Worm (Caenorhabditis elegans) whole organism, L4 larva: ENCODE results near the gene T08G5.1.

Source experiments
- F26F4.8 ChIP-seq: fragments of 200-800 bp; sonication (Bioruptor generic); conservative IDR thresholded peaks from 2 replicates; pipeline ENCODE4 v1.3.6; 2022; ENCODE audit warnings: missing genetic modification characterization, missing compliant biosample characterization
- F49E8.2 ChIP-seq: sonication (generic microtip); optimal IDR thresholded peaks from 2 replicates; lab custom pipeline; 2016; ENCODE audit warnings: missing compliant biosample characterization, mild to moderate bottlenecking, missing genetic modification characterization, borderline replicate concordance
- R02D3.7 ChIP-seq: fragments of 150-350 bp; sonication (generic microtip); optimal IDR thresholded peaks from 3 replicates; lab custom pipeline; 2014; ENCODE audit warnings: missing biosample characterization, missing genetic modification characterization
- Y105C5A.15 ChIP-seq: fragments of 200-800 bp; sonication (Bioruptor generic); IDR thresholded peaks from 2 replicates; pipeline ENCODE4 v1.3.6; 2022; ENCODE audit warnings: missing genetic modification characterization, missing compliant biosample characterization
- ZK546.5 ChIP-seq, 2 experiments: sonication (generic microtip); optimal IDR thresholded peaks; 2 replicates each; lab custom pipeline; 2017; ENCODE audit warnings: missing biosample characterization in 2 of 2, missing genetic modification characterization in 2 of 2
- aha-1 ChIP-seq: fragments of 150-350 bp; peaks from one replicate; lab custom pipeline; 2014; ENCODE audit warnings: missing biosample characterization, missing genetic modification characterization
- arid-1 ChIP-seq: fragments of 200-800 bp; sonication (Bioruptor generic); conservative IDR thresholded peaks from 2 replicates; pipeline ENCODE4 v1.3.6; 2022; ENCODE audit warnings: missing genetic modification reagents, missing genetic modification characterization, missing compliant biosample characterization
- ceh-82 ChIP-seq: sonication (generic microtip); optimal IDR thresholded peaks from 2 replicates; lab custom pipeline; 2017; ENCODE audit warnings: missing biosample characterization, missing genetic modification characterization
- cey-2 ChIP-seq: sonication (generic microtip); optimal IDR thresholded peaks from 3 replicates; lab custom pipeline; 2017; ENCODE audit warnings: missing genetic modification characterization, mild to moderate bottlenecking, missing compliant biosample characterization, antibody characterized with exemption, borderline replicate concordance; ENCODE audit not compliant: insufficient read depth
- ctbp-1 ChIP-seq: fragments of 200-800 bp; sonication (Bioruptor generic); IDR thresholded peaks from 2 replicates; pipeline ENCODE4 v1.3.6; 2022; ENCODE audit warnings: missing genetic modification reagents, missing genetic modification characterization, missing compliant biosample characterization
- daf-12 ChIP-seq: fragments of 150-350 bp; optimal IDR thresholded peaks from 2 replicates; lab custom pipeline; 2014; ENCODE audit warnings: missing biosample characterization, missing genetic modification reagents, missing genetic modification characterization
- daf-16 ChIP-seq, 3 experiments: sonication (generic microtip); optimal IDR thresholded peaks; 2 replicates each; lab custom pipeline; 2016 to 2017; ENCODE audit warnings: missing genetic modification characterization in 3 of 3, missing genetic modification reagents in 3 of 3, mild to moderate bottlenecking in 2 of 3, missing compliant biosample characterization in 2 of 3, missing biosample characterization in 1 of 3, moderate library complexity in 1 of 3
- daf-19 ChIP-seq: fragments of 200-800 bp; sonication (Bioruptor generic); conservative IDR thresholded peaks from 2 replicates; pipeline ENCODE4 v1.3.6; 2022; ENCODE audit warnings: missing genetic modification characterization, missing compliant biosample characterization
- dve-1 ChIP-seq: sonication (generic microtip); optimal IDR thresholded peaks from 2 replicates; lab custom pipeline; 2017; ENCODE audit warnings: antibody characterized with exemption, mild to moderate bottlenecking, missing genetic modification characterization, missing compliant biosample characterization; ENCODE audit not compliant: insufficient read depth
- egl-27 ChIP-seq: sonication (generic microtip); optimal IDR thresholded peaks from 3 replicates; lab custom pipeline; 2017; ENCODE audit warnings: missing biosample characterization, missing genetic modification reagents, missing genetic modification characterization
- egl-43 ChIP-seq: fragments of 200-800 bp; sonication (Bioruptor generic); IDR thresholded peaks from 2 replicates; pipeline ENCODE4 v1.3.6; 2022; ENCODE audit warnings: missing genetic modification reagents, missing genetic modification characterization, missing compliant biosample characterization
- fkh-10 ChIP-seq: fragments of 150-350 bp; optimal IDR thresholded peaks from 2 replicates; lab custom pipeline; 2014; ENCODE audit warnings: missing biosample characterization, missing genetic modification reagents, missing genetic modification characterization
- gei-8 ChIP-seq: fragments of 200-800 bp; sonication (Bioruptor generic); optimal IDR thresholded peaks from 2 replicates; lab custom pipeline; 2018; ENCODE audit warnings: mild to moderate bottlenecking, missing genetic modification characterization, missing compliant biosample characterization
- hif-1 ChIP-seq, 2 experiments: sonication (generic microtip); optimal IDR thresholded peaks; 2 replicates each; lab custom pipeline; 2016 to 2017; ENCODE audit warnings: missing compliant biosample characterization in 2 of 2, missing genetic modification characterization in 2 of 2, missing genetic modification reagents in 2 of 2, missing genotype in 2 of 2, mild to moderate bottlenecking in 1 of 2
- hlh-11 ChIP-seq: fragments of 200-800 bp; sonication (Bioruptor generic); optimal IDR thresholded peaks from 2 replicates; lab custom pipeline; 2018; ENCODE audit warnings: mild to moderate bottlenecking, missing genetic modification characterization, missing compliant biosample characterization
- hlh-30 ChIP-seq: sonication (generic microtip); optimal IDR thresholded peaks from 2 replicates; lab custom pipeline; 2017; ENCODE audit warnings: antibody characterized with exemption, mild to moderate bottlenecking, missing genetic modification characterization, missing compliant biosample characterization; ENCODE audit not compliant: insufficient read depth
- hmg-1.1 ChIP-seq: fragments of 200-800 bp; sonication (Bioruptor generic); IDR thresholded peaks from 2 replicates; pipeline ENCODE4 v1.3.6; 2022; ENCODE audit warnings: missing genetic modification reagents, missing genetic modification characterization, missing compliant biosample characterization
- lim-7 ChIP-seq: fragments of 200-800 bp; sonication (Bioruptor generic); IDR thresholded peaks from 2 replicates; pipeline ENCODE4 v1.3.6; 2022; ENCODE audit warnings: missing genetic modification characterization, missing compliant biosample characterization
- lin-1 ChIP-seq: fragments of 200-800 bp; sonication (Bioruptor generic); IDR thresholded peaks from 2 replicates; pipeline ENCODE4 v1.3.6; 2022; ENCODE audit warnings: missing genetic modification reagents, missing genetic modification characterization, missing compliant biosample characterization
- lin-13 ChIP-seq: fragments of 150-350 bp; optimal IDR thresholded peaks from 2 replicates; lab custom pipeline; 2014; ENCODE audit warnings: missing biosample characterization, missing genetic modification reagents, missing genetic modification characterization
- lin-39 ChIP-seq: fragments of 150-350 bp; optimal IDR thresholded peaks from 2 replicates; lab custom pipeline; 2014; ENCODE audit warnings: missing biosample characterization, missing genetic modification reagents, missing genetic modification characterization
- lir-3 ChIP-seq: sonication (generic microtip); optimal IDR thresholded peaks from 2 replicates; lab custom pipeline; 2016; ENCODE audit warnings: mild to moderate bottlenecking, missing genetic modification characterization, missing compliant biosample characterization
- lsy-2 ChIP-seq, 2 experiments: fragments of 150-350 bp in 1 of 2; sonication (generic microtip) in 1 of 2; optimal IDR thresholded peaks; 2 replicates each; lab custom pipeline; 2014 to 2017; ENCODE audit warnings: missing biosample characterization in 2 of 2, missing genetic modification characterization in 2 of 2
- mdl-1 ChIP-seq, 2 experiments: fragments of 150-350 bp in 1 of 2; sonication (generic microtip) in 1 of 2; optimal IDR thresholded peaks; 2 replicates each; lab custom pipeline; 2014 to 2017; ENCODE audit warnings: missing biosample characterization in 2 of 2, missing genetic modification characterization in 2 of 2
- mdt-29 ChIP-seq: fragments of 200-800 bp; sonication (Bioruptor generic); IDR thresholded peaks from 2 replicates; pipeline ENCODE4 v1.3.6; 2022; ENCODE audit warnings: missing genetic modification reagents, missing genetic modification characterization, missing compliant biosample characterization
- mep-1 ChIP-seq: fragments of 150-350 bp; sonication (generic microtip); optimal IDR thresholded peaks from 3 replicates; lab custom pipeline; 2014; ENCODE audit warnings: missing biosample characterization, missing genetic modification characterization
- mxl-3 ChIP-seq: fragments of 200-800 bp; sonication (Bioruptor generic); optimal IDR thresholded peaks from 2 replicates; lab custom pipeline; 2018; ENCODE audit warnings: mild to moderate bottlenecking, missing genetic modification characterization, missing compliant biosample characterization
- nhr-10 ChIP-seq: fragments of 150-350 bp; optimal IDR thresholded peaks from 2 replicates; lab custom pipeline; 2014; ENCODE audit warnings: missing biosample characterization, missing genetic modification characterization
- nhr-102 ChIP-seq: sonication (generic microtip); optimal IDR thresholded peaks from 2 replicates; lab custom pipeline; 2016; ENCODE audit warnings: mild to moderate bottlenecking, missing genetic modification characterization, moderate library complexity, missing compliant biosample characterization
- nhr-237 ChIP-seq: sonication (generic microtip); optimal IDR thresholded peaks from 2 replicates; lab custom pipeline; 2017; ENCODE audit warnings: missing biosample characterization, missing genetic modification characterization
- nhr-28 ChIP-seq: fragments of 150-350 bp; optimal IDR thresholded peaks from 2 replicates; lab custom pipeline; 2014; ENCODE audit warnings: missing biosample characterization, missing genetic modification characterization
- nhr-41 ChIP-seq: fragments of 200-800 bp; sonication (Bioruptor generic); IDR thresholded peaks from 2 replicates; pipeline ENCODE4 v1.3.6; 2022; ENCODE audit warnings: missing genetic modification reagents, missing genetic modification characterization, missing compliant biosample characterization
- nhr-42 ChIP-seq: fragments of 200-800 bp; sonication (Bioruptor generic); IDR thresholded peaks from 2 replicates; pipeline ENCODE4 v1.3.6; 2022; ENCODE audit warnings: missing genetic modification characterization, missing compliant biosample characterization
- nhr-6 ChIP-seq: fragments of 150-350 bp; optimal IDR thresholded peaks from 2 replicates; lab custom pipeline; 2014; ENCODE audit warnings: missing biosample characterization, missing genetic modification characterization
- php-3 ChIP-seq: fragments of 200-800 bp; sonication (Bioruptor generic); IDR thresholded peaks from 2 replicates; pipeline ENCODE4 v1.3.6; 2022; ENCODE audit warnings: missing genetic modification reagents, missing genetic modification characterization, missing compliant biosample characterization
- pqm-1 ChIP-seq: sonication (generic microtip); optimal IDR thresholded peaks from 2 replicates; lab custom pipeline; 2017; ENCODE audit warnings: missing biosample characterization, missing genetic modification characterization
- snpc-1.2 ChIP-seq: fragments of 200-800 bp; sonication (Bioruptor generic); IDR thresholded peaks from 2 replicates; pipeline ENCODE4 v1.3.6; 2022; ENCODE audit warnings: missing genetic modification reagents, missing genetic modification characterization, missing compliant biosample characterization
- snpc-4 ChIP-seq: fragments of 150-350 bp; optimal IDR thresholded peaks from 2 replicates; lab custom pipeline; 2014; ENCODE audit warnings: missing biosample characterization, missing genetic modification characterization
- spr-3 ChIP-seq: fragments of 200-800 bp; sonication (Bioruptor generic); optimal IDR thresholded peaks from 2 replicates; lab custom pipeline; 2018; ENCODE audit warnings: mild to moderate bottlenecking, missing genetic modification characterization, missing compliant biosample characterization
- tra-1 ChIP-seq: fragments of 200-800 bp; sonication (Bioruptor generic); IDR thresholded peaks from 2 replicates; pipeline ENCODE4 v1.3.6; 2022; ENCODE audit warnings: missing genetic modification reagents, missing genetic modification characterization, missing compliant biosample characterization
- zag-1 ChIP-seq: fragments of 150-350 bp; optimal IDR thresholded peaks from 2 replicates; lab custom pipeline; 2014; ENCODE audit warnings: missing biosample characterization, missing genetic modification characterization
- zfp-3 ChIP-seq: fragments of 200-800 bp; sonication (Bioruptor generic); conservative IDR thresholded peaks from 2 replicates; pipeline ENCODE4 v1.3.6; 2022; ENCODE audit warnings: missing genetic modification reagents, missing genetic modification characterization, missing compliant biosample characterization
- ztf-7 ChIP-seq: fragments of 150-350 bp; optimal IDR thresholded peaks from 2 replicates; lab custom pipeline; 2014; ENCODE audit warnings: missing biosample characterization, missing genetic modification characterization

The T08G5.1 gene

ce11 chrV:14002402-14002801 lies 16.2 kb upstream of the T08G5.1 start (continued):
- no peak for TF ChIP-seq daf-19 (GFP tag; lab: Robert Waterston, UW)
- no peak for TF ChIP-seq mep-1 (tag; lab: Kevin White, UChicago)
- TF ChIP-seq mxl-3 (GFP tag; lab: Kevin White, UChicago): no peak
- no peak for TF ChIP-seq ceh-82 (tag; lab: Kevin White, UChicago)
- TF ChIP-seq daf-16 (GFP tag; optimal IDR thresholded peaks at IDR 0.05; lab: Kevin White, UChicago): no peak
- TF ChIP-seq daf-16 (tag; optimal IDR thresholded peaks at IDR 0.05; lab: Kevin White, UChicago): peak; percentile 22
- TF ChIP-seq tra-1 (GFP tag; lab: Robert Waterston, UW): peak; percentile 32; the same call in 1 of the 2 replicates
- TF ChIP-seq lin-39 (tag; lab: Kevin White, UChicago): no peak
- TF ChIP-seq hlh-11 (tag; lab: Kevin White, UChicago): peak; percentile 56
- TF ChIP-seq pqm-1 (tag; lab: Kevin White, UChicago): no peak
- no peak for TF ChIP-seq mdl-1 (tag; optimal IDR thresholded peaks at IDR 0.05; lab: Kevin White, UChicago)
- peak; percentile 11 for TF ChIP-seq nhr-28 (tag; lab: Kevin White, UChicago)
- no peak for TF ChIP-seq egl-43 (GFP tag; lab: Robert Waterston, UW)
- TF ChIP-seq R02D3.7 (tag; lab: Kevin White, UChicago): no peak
- TF ChIP-seq mdt-29 (GFP tag; lab: Robert Waterston, UW): no peak
- TF ChIP-seq ctbp-1 (GFP tag; lab: Robert Waterston, UW): no peak
- no peak for TF ChIP-seq lsy-2 (tag; optimal IDR thresholded peaks at IDR 0.05; lab: Kevin White, UChicago)
- TF ChIP-seq egl-27: no peak
- peak; percentile 29 for TF ChIP-seq dve-1 (tag; lab: Kevin White, UChicago)
- TF ChIP-seq hmg-1.1 (GFP tag; lab: Robert Waterston, UW): 0 out of 2 replicates have a peak, but pooled peaks have one; percentile 22
- TF ChIP-seq snpc-4 (tag; lab: Kevin White, UChicago): no peak
- TF ChIP-seq fkh-10 (GFP tag; lab: Kevin White, UChicago): no peak
- no peak for TF ChIP-seq lim-7 (GFP tag; lab: Robert Waterston, UW)
- no peak for TF ChIP-seq nhr-10 (tag; lab: Kevin White, UChicago)
- TF ChIP-seq F49E8.2: no peak
- no peak for TF ChIP-seq php-3
- TF ChIP-seq aha-1 (tag; lab: Kevin White, UChicago): peak; percentile 72
- TF ChIP-seq snpc-1.2 (GFP tag; lab: Robert Waterston, UW): no peak

ce11 chrV:14003587-14004156 lies 14.9 kb upstream of the T08G5.1 start:
- TF ChIP-seq arid-1 (GFP tag; lab: Robert Waterston, UW) (no peak), ztf-7 (tag; lab: Kevin White, UChicago) (no peak), zfp-3 (no peak), nhr-42 (GFP tag; lab: Robert Waterston, UW) (no peak), lir-3 (tag; lab: Kevin White, UChicago) (no peak), snpc-1.2 (GFP tag; lab: Robert Waterston, UW) (no peak), daf-12 (tag; lab: Kevin White, UChicago) (no peak), nhr-6 (tag; lab: Kevin White, UChicago) (no peak), ceh-82 (tag; lab: Kevin White, UChicago) (no peak), Y105C5A.15 (GFP tag; lab: Robert Waterston, UW) (no peak), hlh-30 (tag; lab: Kevin White, UChicago) (peak; percentile 30), tra-1 (GFP tag; lab: Robert Waterston, UW) (peak; percentile 14; the same call in 1 of the 2 replicates), mdt-29 (GFP tag; lab: Robert Waterston, UW) (no peak), gei-8 (no peak), F26F4.8 (GFP tag; lab: Robert Waterston, UW) (no peak), lin-13 (GFP tag; lab: Kevin White, UChicago) (no peak), ZK546.5 (tag; optimal IDR thresholded peaks at IDR 0.05; lab: Kevin White, UChicago) (no peak), zag-1 (tag; lab: Kevin White, UChicago) (no peak), ctbp-1 (GFP tag; lab: Robert Waterston, UW) (no peak), hif-1 (tag; optimal IDR thresholded peaks at IDR 0.05; lab: Kevin White, UChicago) (peak in 1 of 2 experiments; percentile 89), egl-43 (GFP tag; lab: Robert Waterston, UW) (no peak), nhr-102 (tag; lab: Kevin White, UChicago) (no peak), nhr-41 (GFP tag; lab: Robert Waterston, UW) (no peak), hlh-11 (tag; lab: Kevin White, UChicago) (peak; percentile 40), cey-2 (tag; lab: Kevin White, UChicago) (no peak), nhr-237 (tag; lab: Kevin White, UChicago) (no peak), spr-3 (GFP tag; lab: Kevin White, UChicago) (no peak), lin-1 (no peak)
